Worm (Caenorhabditis elegans) whole organism, L4 larva: Measurements from ENCODE around the gene str-134.

Source experiments
- D1046.2 ChIP-seq: fragments of 200-800 bp; sonication (Bioruptor generic); IDR thresholded peaks from 2 replicates; pipeline ENCODE4 v1.3.6; 2022; ENCODE audit warnings: missing genetic modification characterization, missing compliant biosample characterization
- F10B5.3 ChIP-seq: sonication (generic microtip); optimal IDR thresholded peaks from 2 replicates; lab custom pipeline; 2016; ENCODE audit warnings: mild to moderate bottlenecking, missing genetic modification characterization, missing compliant biosample characterization
- F37D6.2 ChIP-seq: sonication (generic microtip); optimal IDR thresholded peaks from 2 replicates; lab custom pipeline; 2016; ENCODE audit warnings: mild to moderate bottlenecking, missing genetic modification characterization, missing compliant biosample characterization
- Y48G9A.11 ChIP-seq: fragments of 200-800 bp; sonication (Bioruptor generic); IDR thresholded peaks from 2 replicates; pipeline ENCODE4 v1.3.6; 2022; ENCODE audit warnings: missing genetic modification reagents, missing genetic modification characterization, missing compliant biosample characterization
- Y5F2A.4 ChIP-seq: fragments of 200-800 bp; sonication (Bioruptor generic); optimal IDR thresholded peaks from 2 replicates; lab custom pipeline; 2018; ENCODE audit warnings: mild to moderate bottlenecking, missing genetic modification characterization, missing compliant biosample characterization
- Y75B8A.6 ChIP-seq: fragments of 200-800 bp; sonication (Bioruptor generic); IDR thresholded peaks from 2 replicates; pipeline ENCODE4 v1.3.6; 2022; ENCODE audit warnings: missing genetic modification reagents, missing genetic modification characterization, missing compliant biosample characterization
- ZK546.5 ChIP-seq, 2 experiments: sonication (generic microtip); optimal IDR thresholded peaks; 2 replicates each; lab custom pipeline; 2017; ENCODE audit warnings: missing biosample characterization in 2 of 2, missing genetic modification characterization in 2 of 2
- aha-1 ChIP-seq: fragments of 150-350 bp; peaks from one replicate; lab custom pipeline; 2014; ENCODE audit warnings: missing biosample characterization, missing genetic modification characterization
- ama-1 ChIP-seq: fragments of 150-350 bp; optimal IDR thresholded peaks from 2 replicates; lab custom pipeline; 2014; ENCODE audit warnings: inconsistent platforms, mixed read lengths
- attf-4 ChIP-seq: sonication (generic microtip); optimal IDR thresholded peaks from 3 replicates; lab custom pipeline; 2017; ENCODE audit warnings: missing biosample characterization, missing genetic modification characterization
- daf-16 ChIP-seq, 3 experiments: sonication (generic microtip); optimal IDR thresholded peaks; 2 replicates each; lab custom pipeline; 2016 to 2017; ENCODE audit warnings: missing genetic modification characterization in 3 of 3, missing genetic modification reagents in 3 of 3, mild to moderate bottlenecking in 2 of 3, missing compliant biosample characterization in 2 of 3, missing biosample characterization in 1 of 3, moderate library complexity in 1 of 3
- daf-19 ChIP-seq: fragments of 200-800 bp; sonication (Bioruptor generic); conservative IDR thresholded peaks from 2 replicates; pipeline ENCODE4 v1.3.6; 2022; ENCODE audit warnings: missing genetic modification characterization, missing compliant biosample characterization
- daf-8 ChIP-seq: fragments of 200-800 bp; sonication (Bioruptor generic); IDR thresholded peaks from 2 replicates; pipeline ENCODE4 v1.3.6; 2022; ENCODE audit warnings: missing genetic modification characterization, missing compliant biosample characterization
- dmd-6 ChIP-seq: fragments of 200-800 bp; sonication (Bioruptor generic); IDR thresholded peaks from 2 replicates; pipeline ENCODE4 v1.3.6; 2022; ENCODE audit warnings: missing genetic modification reagents, missing genetic modification characterization, missing compliant biosample characterization
- dpl-1 ChIP-seq: fragments of 150-350 bp; optimal IDR thresholded peaks from 2 replicates; lab custom pipeline; 2014; ENCODE audit warnings: missing biosample characterization, missing genetic modification reagents, missing genetic modification characterization
- duxl-1 ChIP-seq: sonication (generic microtip); optimal IDR thresholded peaks from 2 replicates; lab custom pipeline; 2016; ENCODE audit warnings: mild to moderate bottlenecking, missing genetic modification characterization, moderate library complexity, missing compliant biosample characterization; ENCODE audit not compliant: poor library complexity
- dve-1 ChIP-seq: sonication (generic microtip); optimal IDR thresholded peaks from 2 replicates; lab custom pipeline; 2017; ENCODE audit warnings: antibody characterized with exemption, mild to moderate bottlenecking, missing genetic modification characterization, missing compliant biosample characterization; ENCODE audit not compliant: insufficient read depth
- gei-8 ChIP-seq: fragments of 200-800 bp; sonication (Bioruptor generic); optimal IDR thresholded peaks from 2 replicates; lab custom pipeline; 2018; ENCODE audit warnings: mild to moderate bottlenecking, missing genetic modification characterization, missing compliant biosample characterization
- hif-1 ChIP-seq, 2 experiments: sonication (generic microtip); optimal IDR thresholded peaks; 2 replicates each; lab custom pipeline; 2016 to 2017; ENCODE audit warnings: missing compliant biosample characterization in 2 of 2, missing genetic modification characterization in 2 of 2, missing genetic modification reagents in 2 of 2, missing genotype in 2 of 2, mild to moderate bottlenecking in 1 of 2
- hlh-11 ChIP-seq: fragments of 200-800 bp; sonication (Bioruptor generic); optimal IDR thresholded peaks from 2 replicates; lab custom pipeline; 2018; ENCODE audit warnings: mild to moderate bottlenecking, missing genetic modification characterization, missing compliant biosample characterization
- hlh-30 ChIP-seq: sonication (generic microtip); optimal IDR thresholded peaks from 2 replicates; lab custom pipeline; 2017; ENCODE audit warnings: antibody characterized with exemption, mild to moderate bottlenecking, missing genetic modification characterization, missing compliant biosample characterization; ENCODE audit not compliant: insufficient read depth
- lin-1 ChIP-seq: fragments of 200-800 bp; sonication (Bioruptor generic); IDR thresholded peaks from 2 replicates; pipeline ENCODE4 v1.3.6; 2022; ENCODE audit warnings: missing genetic modification reagents, missing genetic modification characterization, missing compliant biosample characterization
- lin-13 ChIP-seq: fragments of 150-350 bp; optimal IDR thresholded peaks from 2 replicates; lab custom pipeline; 2014; ENCODE audit warnings: missing biosample characterization, missing genetic modification reagents, missing genetic modification characterization
- lin-15B ChIP-seq: fragments of 150-350 bp; sonication (generic microtip); optimal IDR thresholded peaks from 3 replicates; lab custom pipeline; 2014; ENCODE audit warnings: missing biosample characterization, missing genetic modification characterization
- lin-38 ChIP-seq: fragments of 200-800 bp; sonication (Bioruptor generic); IDR thresholded peaks from 2 replicates; pipeline ENCODE4 v1.3.6; 2022; ENCODE audit warnings: missing genetic modification reagents, missing genetic modification characterization, missing compliant biosample characterization
- lin-39 ChIP-seq: fragments of 150-350 bp; optimal IDR thresholded peaks from 2 replicates; lab custom pipeline; 2014; ENCODE audit warnings: missing biosample characterization, missing genetic modification reagents, missing genetic modification characterization
- mdl-1 ChIP-seq, 2 experiments: fragments of 150-350 bp in 1 of 2; sonication (generic microtip) in 1 of 2; optimal IDR thresholded peaks; 2 replicates each; lab custom pipeline; 2014 to 2017; ENCODE audit warnings: missing biosample characterization in 2 of 2, missing genetic modification characterization in 2 of 2
- mes-2 ChIP-seq: sonication (generic microtip); optimal IDR thresholded peaks from 2 replicates; lab custom pipeline; 2016; ENCODE audit warnings: missing genotype, mild to moderate bottlenecking, missing genetic modification characterization, missing compliant biosample characterization; ENCODE audit not compliant: poor library complexity, severe bottlenecking
- mxl-2 ChIP-seq: fragments of 200-800 bp; sonication (Bioruptor generic); conservative IDR thresholded peaks from 2 replicates; pipeline ENCODE4 v1.3.6; 2022; ENCODE audit warnings: missing genetic modification reagents, missing genetic modification characterization, missing compliant biosample characterization
- mxl-3 ChIP-seq: fragments of 200-800 bp; sonication (Bioruptor generic); optimal IDR thresholded peaks from 2 replicates; lab custom pipeline; 2018; ENCODE audit warnings: mild to moderate bottlenecking, missing genetic modification characterization, missing compliant biosample characterization
- nhr-11 ChIP-seq: fragments of 150-350 bp; optimal IDR thresholded peaks from 2 replicates; lab custom pipeline; 2014; ENCODE audit warnings: missing biosample characterization, missing genetic modification characterization
- nhr-237 ChIP-seq: sonication (generic microtip); optimal IDR thresholded peaks from 2 replicates; lab custom pipeline; 2017; ENCODE audit warnings: missing biosample characterization, missing genetic modification characterization
- nhr-25 ChIP-seq: sonication (generic microtip); optimal IDR thresholded peaks from 2 replicates; lab custom pipeline; 2017; ENCODE audit warnings: missing genetic modification characterization, mild to moderate bottlenecking, missing compliant biosample characterization, antibody characterized with exemption, moderate library complexity, borderline replicate concordance; ENCODE audit not compliant: insufficient read depth
- nhr-41 ChIP-seq: fragments of 200-800 bp; sonication (Bioruptor generic); IDR thresholded peaks from 2 replicates; pipeline ENCODE4 v1.3.6; 2022; ENCODE audit warnings: missing genetic modification reagents, missing genetic modification characterization, missing compliant biosample characterization
- nhr-42 ChIP-seq: fragments of 200-800 bp; sonication (Bioruptor generic); IDR thresholded peaks from 2 replicates; pipeline ENCODE4 v1.3.6; 2022; ENCODE audit warnings: missing genetic modification characterization, missing compliant biosample characterization
- nhr-48 ChIP-seq: sonication (generic microtip); optimal IDR thresholded peaks from 2 replicates; lab custom pipeline; 2016; ENCODE audit warnings: mild to moderate bottlenecking, missing genetic modification characterization, missing compliant biosample characterization
- nhr-6 ChIP-seq: fragments of 150-350 bp; optimal IDR thresholded peaks from 2 replicates; lab custom pipeline; 2014; ENCODE audit warnings: missing biosample characterization, missing genetic modification characterization
- nhr-77 ChIP-seq: fragments of 150-350 bp; optimal IDR thresholded peaks from 2 replicates; lab custom pipeline; 2014; ENCODE audit warnings: missing biosample characterization, missing genetic modification characterization
- pha-4 ChIP-seq, 2 experiments: fragments of 150-350 bp in 1 of 2; fragments of 200-800 bp in 1 of 2; sonication (Bioruptor generic) in 1 of 2; IDR thresholded peaks in 1 of 2; optimal IDR thresholded peaks in 1 of 2; 2 replicates each; pipeline versions ENCODE4 v1.3.6 to Lab custom; 2014 to 2022; ENCODE audit warnings: missing genetic modification characterization in 2 of 2, missing genetic modification reagents in 2 of 2, missing biosample characterization in 1 of 2, missing compliant biosample characterization in 1 of 2
- pqm-1 ChIP-seq: sonication (generic microtip); optimal IDR thresholded peaks from 2 replicates; lab custom pipeline; 2017; ENCODE audit warnings: missing biosample characterization, missing genetic modification characterization
- snpc-1.2 ChIP-seq: fragments of 200-800 bp; sonication (Bioruptor generic); IDR thresholded peaks from 2 replicates; pipeline ENCODE4 v1.3.6; 2022; ENCODE audit warnings: missing genetic modification reagents, missing genetic modification characterization, missing compliant biosample characterization
- snpc-4 ChIP-seq: fragments of 150-350 bp; optimal IDR thresholded peaks from 2 replicates; lab custom pipeline; 2014; ENCODE audit warnings: missing biosample characterization, missing genetic modification characterization
- spr-1 ChIP-seq: sonication (generic microtip); optimal IDR thresholded peaks from 2 replicates; lab custom pipeline; 2016; ENCODE audit warnings: mild to moderate bottlenecking, missing genetic modification characterization, missing compliant biosample characterization
- spr-3 ChIP-seq: fragments of 200-800 bp; sonication (Bioruptor generic); optimal IDR thresholded peaks from 2 replicates; lab custom pipeline; 2018; ENCODE audit warnings: mild to moderate bottlenecking, missing genetic modification characterization, missing compliant biosample characterization
- tra-1 ChIP-seq: fragments of 200-800 bp; sonication (Bioruptor generic); IDR thresholded peaks from 2 replicates; pipeline ENCODE4 v1.3.6; 2022; ENCODE audit warnings: missing genetic modification reagents, missing genetic modification characterization, missing compliant biosample characterization
- unc-39 ChIP-seq: sonication (generic microtip); optimal IDR thresholded peaks from 2 replicates; lab custom pipeline; 2017; ENCODE audit warnings: missing biosample characterization, missing genetic modification characterization
- unc-62 ChIP-seq, 3 experiments: fragments of 150-350 bp in 1 of 3; sonication (generic microtip); optimal IDR thresholded peaks in 2 of 3; peaks in 1 of 3; 1 replicate in 1 of 3; 2 replicates in 2 of 3; lab custom pipeline; 2014 to 2017; ENCODE audit warnings: missing biosample characterization in 3 of 3, missing genetic modification characterization in 3 of 3, missing genetic modification reagents in 3 of 3, missing genotype in 1 of 3
- zip-11 ChIP-seq: fragments of 200-800 bp; sonication (Bioruptor generic); IDR thresholded peaks from 2 replicates; pipeline ENCODE4 v1.3.6; 2022; ENCODE audit warnings: missing genetic modification characterization, missing compliant biosample characterization
- ztf-11 ChIP-seq: fragments of 150-350 bp; optimal IDR thresholded peaks from 2 replicates; lab custom pipeline; 2014; ENCODE audit warnings: missing biosample characterization, missing genetic modification characterization

The str-134 gene

ce11 chrV:773256-773655, 29.8 kb downstream of the str-134 start, which contains the start of gene sti-1 (continued):
- TF ChIP-seq dmd-6 (GFP tag; lab: Robert Waterston, UW) (peak; percentile 30; the same call in 1 of the 2 replicates), dve-1 (tag; lab: Kevin White, UChicago) (peak; percentile 81), lin-15B (tag; lab: Kevin White, UChicago) (peak; percentile 51), zip-11 (GFP tag; lab: Robert Waterston, UW) (no peak), lin-1 (GFP tag; lab: Robert Waterston, UW) (no peak), mes-2 (tag; lab: Kevin White, UChicago) (peak; percentile 89), dpl-1 (GFP tag; lab: Kevin White, UChicago) (peak; percentile 96), mxl-3 (GFP tag; lab: Kevin White, UChicago) (no peak), ama-1 (lab: Kevin White, UChicago) (no peak), nhr-6 (tag; lab: Kevin White, UChicago) (peak; percentile 67), attf-4 (no peak), daf-16 (GFP tag; optimal IDR thresholded peaks at IDR 0.05; lab: Kevin White, UChicago) (no peak), daf-16 (tag; optimal IDR thresholded peaks at IDR 0.05; lab: Kevin White, UChicago) (peak; percentile 20), nhr-42 (GFP tag; lab: Robert Waterston, UW) (peak; percentile 69; the same call in 1 of the 2 replicates), pqm-1 (tag; lab: Kevin White, UChicago) (no peak), mdl-1 (tag; optimal IDR thresholded peaks at IDR 0.05; lab: Kevin White, UChicago) (peak in 1 of 2 experiments; percentile 54), lin-13 (GFP tag; lab: Kevin White, UChicago) (peak; percentile 70), ZK546.5 (tag; optimal IDR thresholded peaks at IDR 0.05; lab: Kevin White, UChicago) (no peak), D1046.2 (GFP tag; lab: Robert Waterston, UW) (no peak), hif-1 (tag; optimal IDR thresholded peaks at IDR 0.05; lab: Kevin White, UChicago) (peak in 1 of 2 experiments; percentile 41), nhr-11 (tag; lab: Kevin White, UChicago) (peak; percentile 66), lin-38 (GFP tag; lab: Robert Waterston, UW) (peak; percentile 98), nhr-41 (no peak), Y75B8A.6 (GFP tag; lab: Robert Waterston, UW) (no peak), unc-62 (GFP tag; optimal IDR thresholded peaks at IDR 0.05 in 1 of 2; lab: Kevin White, UChicago) (no peak), unc-62 (tag; optimal IDR thresholded peaks at IDR 0.05; lab: Kevin White, UChicago) (no peak), lin-39 (tag; lab: Kevin White, UChicago) (no peak), nhr-77 (tag; lab: Kevin White, UChicago) (peak; percentile 95), Y5F2A.4 (GFP tag; lab: Kevin White, UChicago) (no peak), aha-1 (tag; lab: Kevin White, UChicago) (peak; percentile 88), daf-19 (no peak), unc-39 (tag; lab: Kevin White, UChicago) (no peak), pha-4 (GFP tag; IDR thresholded peaks at IDR 0.05; lab: Robert Waterston, UW) (peak; percentile 63; the same call in 1 of the 2 replicates), pha-4 (tag; optimal IDR thresholded peaks at IDR 0.05; lab: Kevin White, UChicago) (peak; percentile 52), daf-8 (GFP tag; lab: Robert Waterston, UW) (no peak), hlh-30 (tag; lab: Kevin White, UChicago) (peak; percentile 75), duxl-1 (tag; lab: Kevin White, UChicago) (peak; percentile 81), snpc-4 (tag; lab: Kevin White, UChicago) (no peak), ztf-11 (tag; lab: Kevin White, UChicago) (no peak), mxl-2 (GFP tag; lab: Robert Waterston, UW) (no peak), nhr-237 (tag; lab: Kevin White, UChicago) (no peak), snpc-1.2 (GFP tag; lab: Robert Waterston, UW) (no peak), spr-1 (peak; percentile 15), tra-1 (GFP tag; lab: Robert Waterston, UW) (0 out of 2 replicates have a peak, but pooled peaks have one; percentile 40), nhr-48 (tag; lab: Kevin White, UChicago) (no peak), hlh-11 (tag; lab: Kevin White, UChicago) (peak; percentile 60), nhr-25 (tag; lab: Kevin White, UChicago) (peak; percentile 69), spr-3 (no peak), gei-8 (GFP tag; lab: Kevin White, UChicago) (no peak), F37D6.2 (tag; lab: Kevin White, UChicago) (peak; percentile 17), F10B5.3 (no peak), Y48G9A.11 (GFP tag; lab: Robert Waterston, UW) (no peak)
